Fruit fly (Drosophila melanogaster) whole organism, adult: Measurements from ENCODE around the gene CG4291.

Experiments
- CG14711 ChIP-seq: fragments of 200-800 bp; sonication (Bioruptor generic); optimal IDR thresholded peaks from 2 replicates; lab custom pipeline; 2018; ENCODE audit warnings: missing biosample characterization, mild to moderate bottlenecking, missing genetic modification characterization, moderate library complexity
- CG7045 ChIP-seq: fragments of 200-800 bp; sonication (Bioruptor generic); optimal IDR thresholded peaks from 2 replicates; lab custom pipeline; 2017; ENCODE audit warnings: missing biosample characterization, mild to moderate bottlenecking, missing genetic modification characterization
- Mnt ChIP-seq: fragments of 200-800 bp; sonication (Bioruptor generic); optimal IDR thresholded peaks from 2 replicates; lab custom pipeline; 2016; ENCODE audit warnings: missing biosample characterization, mild to moderate bottlenecking, missing genetic modification characterization
- bab1 ChIP-seq: fragments of 200-800 bp; sonication (Bioruptor generic); optimal IDR thresholded peaks from 3 replicates; lab custom pipeline; 2019; ENCODE audit warnings: missing biosample characterization, mild to moderate bottlenecking, missing genetic modification characterization, moderate library complexity
- tj ChIP-seq: fragments of 200-800 bp; sonication (Bioruptor generic); optimal IDR thresholded peaks from 3 replicates; lab custom pipeline; 2017; ENCODE audit warnings: missing biosample characterization, mild to moderate bottlenecking, missing genetic modification characterization, moderate library complexity

DNA sequence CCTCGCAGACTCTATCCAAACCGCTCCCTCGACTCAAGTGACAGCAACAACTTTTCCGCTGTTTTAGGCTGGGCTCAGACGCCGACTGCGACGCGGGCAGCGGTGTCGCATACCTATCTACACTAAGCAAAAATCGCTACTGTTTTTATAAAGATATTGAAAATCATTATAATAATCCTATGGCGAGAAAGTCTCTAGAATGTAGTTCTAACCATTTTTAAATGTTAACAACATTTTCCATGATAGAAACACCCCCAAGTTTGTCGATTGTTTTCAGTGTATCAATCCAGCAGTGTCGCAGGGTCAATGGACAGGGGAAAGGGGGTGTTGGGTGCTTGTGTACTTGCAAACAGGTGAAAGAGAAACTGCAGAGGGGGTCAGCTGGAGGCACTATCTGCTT, 13.3 kb upstream of the CG4291 start:
- TF ChIP-seq CG7045, result peak; percentile 96
- TF ChIP-seq bab1 (GFP tag; lab: Kevin White, UChicago), result peak; percentile 98
- TF ChIP-seq tj (GFP tag; lab: Kevin White, UChicago), result peak; percentile 86
- TF ChIP-seq CG14711, result peak; percentile 92
- peak; percentile 91 for TF ChIP-seq Mnt (GFP tag; lab: Kevin White, UChicago)
